Fruit fly (Drosophila melanogaster): ENCODE data around the gene hzg.

The hzg gene

DNA sequence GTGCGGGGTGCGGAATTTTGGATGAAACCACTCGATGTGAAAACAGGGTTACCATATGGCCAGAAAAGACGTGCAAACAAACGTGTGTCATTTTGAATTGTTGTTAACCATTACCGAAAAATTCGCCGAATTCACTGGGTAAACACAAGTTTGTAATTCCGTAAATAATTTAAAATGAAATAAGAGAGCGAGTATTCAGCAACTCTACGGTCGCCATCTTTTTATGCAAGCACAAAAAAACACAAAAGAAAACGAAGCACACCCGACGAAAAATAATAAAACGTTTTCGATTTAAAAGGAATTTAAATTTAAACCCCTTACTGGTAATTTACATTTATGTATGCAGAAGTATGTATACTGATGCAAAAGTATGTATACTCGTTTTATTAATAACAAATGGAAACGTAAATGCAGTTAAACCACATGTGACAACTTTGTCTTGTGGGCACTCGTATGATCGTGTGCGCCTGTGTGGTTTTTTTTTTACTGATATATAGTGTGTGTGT, 41.3 kb upstream of the hzg start (continued):
- TF ChIP-seq CG13123 (GFP tag; optimal IDR thresholded peaks at IDR 0.05) (peak; percentile 80), vvl (GFP tag; IDR thresholded peaks at IDR 0.05) (peak; percentile 98), Gug (GFP tag; IDR thresholded peaks at IDR 0.05) (peak; percentile 60; the same call in 3 of the 4 replicates), ems (GFP tag; optimal IDR thresholded peaks at IDR 0.05) (peak; percentile 88), Dek (tag; optimal IDR thresholded peaks at IDR 0.05) (peak; percentile 95), CG6654 (GFP tag; optimal IDR thresholded peaks at IDR 0.05) (peak; percentile 69), fd64A (GFP tag; optimal IDR thresholded peaks at IDR 0.05) (peak; percentile 72), CG12071 (GFP tag; optimal IDR thresholded peaks at IDR 0.05) (peak; percentile 91), CG17361 (GFP tag; IDR thresholded peaks at IDR 0.05) (peak; percentile 88), her (GFP tag; optimal IDR thresholded peaks at IDR 0.05) (peak; percentile 82), odd (GFP tag; optimal IDR thresholded peaks at IDR 0.05) (peak; percentile 91), nau (GFP tag; optimal IDR thresholded peaks at IDR 0.05) (peak; percentile 85), gt (GFP tag; IDR thresholded peaks at IDR 0.05) (peak; percentile 53; the same call in 1 of the 2 replicates), Fer2 (tag; optimal IDR thresholded peaks at IDR 0.05) (peak; percentile 87), CG2129 (GFP tag; IDR thresholded peaks at IDR 0.05; ENCODE audit: partially characterized antibody) (no peak), h (optimal IDR thresholded peaks at IDR 0.05) (no peak), CTCF (GFP tag; optimal IDR thresholded peaks at IDR 0.05) (peak; percentile 39), chm (GFP tag; IDR thresholded peaks at IDR 0.05) (peak; percentile 94), CG1647 (GFP tag; optimal IDR thresholded peaks at IDR 0.05) (peak; percentile 75), abd-A (tag; optimal IDR thresholded peaks at IDR 0.05) (peak; percentile 41), trem (tag; optimal IDR thresholded peaks at IDR 0.05) (peak; percentile 92), CG4707 (GFP tag; optimal IDR thresholded peaks at IDR 0.05) (peak; percentile 83), aop (GFP tag; IDR thresholded peaks at IDR 0.05) (peak; percentile 71), CG33557 (GFP tag; optimal IDR thresholded peaks at IDR 0.05) (peak; percentile 93), luna (GFP tag; optimal IDR thresholded peaks at IDR 0.05) (peak; percentile 70), Awh (GFP tag; IDR thresholded peaks at IDR 0.05) (peak; percentile 83), emc (GFP tag; optimal IDR thresholded peaks at IDR 0.05) (peak; percentile 78), Chrac-16 (GFP tag; optimal IDR thresholded peaks at IDR 0.05) (peak; percentile 89), CG3163 (GFP tag; optimal IDR thresholded peaks at IDR 0.05) (peak; percentile 64), Atf6 (GFP tag; IDR thresholded peaks at IDR 0.05) (peak; percentile 96), CG11695 (GFP tag; IDR thresholded peaks at IDR 0.05) (peak; percentile 94), CG15479 (GFP tag; optimal IDR thresholded peaks at IDR 0.05) (no peak), pnt (GFP tag; optimal IDR thresholded peaks at IDR 0.05) (peak; percentile 78), CG12104 (GFP tag; optimal IDR thresholded peaks at IDR 0.05) (peak; percentile 88), CG10147 (GFP tag; optimal IDR thresholded peaks at IDR 0.05) (peak; percentile 93), Max (GFP tag; optimal IDR thresholded peaks at IDR 0.05) (peak; percentile 87), Rfx (GFP tag; IDR thresholded peaks at IDR 0.05) (peak; percentile 93), Bteb2 (GFP tag; optimal IDR thresholded peaks at IDR 0.05) (peak; percentile 89), CG18619 (GFP tag; optimal IDR thresholded peaks at IDR 0.05) (peak; percentile 88), CG2202 (tag; optimal IDR thresholded peaks at IDR 0.05) (peak; percentile 87), prd (optimal IDR thresholded peaks at IDR 0.05) (no peak), prd (GFP tag; IDR thresholded peaks at IDR 0.05) (peak; percentile 95), CG15601 (tag; optimal IDR thresholded peaks at IDR 0.05) (peak; percentile 93), CG9215 (GFP tag; IDR thresholded peaks at IDR 0.05) (peak; percentile 80), CG31365 (tag; optimal IDR thresholded peaks at IDR 0.05) (peak; percentile 73), CG2678 (tag; optimal IDR thresholded peaks at IDR 0.05) (peak; percentile 97), Xbp1 (GFP tag; optimal IDR thresholded peaks at IDR 0.05) (peak; percentile 90), CrebB (tag; optimal IDR thresholded peaks at IDR 0.05) (peak; percentile 94), Doc2 (GFP tag; IDR thresholded peaks at IDR 0.05) (no peak), CG3281 (GFP tag; optimal IDR thresholded peaks at IDR 0.05) (peak; percentile 88), CG3995 (GFP tag; optimal IDR thresholded peaks at IDR 0.05) (peak; percentile 57), CG3726 (GFP tag; IDR thresholded peaks at IDR 0.05) (peak; percentile 77; the same call in 1 of the 3 replicates)
